Fruit fly (Drosophila melanogaster) whole organism, embryonic: ENCODE results near the gene CG14787.

Experiments used
- CG10543 ChIP-seq: fragments of 200-800 bp; sonication (Bioruptor generic); optimal IDR thresholded peaks from 3 replicates; lab custom pipeline; 2017; ENCODE audit warnings: missing biosample characterization, mild to moderate bottlenecking, missing genetic modification characterization, moderate library complexity
- CG12104 ChIP-seq: fragments of 200-800 bp; sonication (Bioruptor generic); optimal IDR thresholded peaks from 3 replicates; lab custom pipeline; 2016; ENCODE audit warnings: missing biosample characterization, missing genetic modification characterization
- CG15514 ChIP-seq: fragments of 200-800 bp; sonication (Bioruptor generic); optimal IDR thresholded peaks from 3 replicates; lab custom pipeline; 2017; ENCODE audit warnings: missing biosample characterization, missing genetic modification characterization, mild to moderate bottlenecking, moderate library complexity, missing genetic modification reagents
- CG17361 ChIP-seq: fragments of 200-800 bp; sonication (Bioruptor generic); IDR thresholded peaks from 3 replicates; pipeline ENCODE4 v1.3.6; 2022; ENCODE audit warnings: missing biosample characterization, missing genetic modification characterization
- CG17829 ChIP-seq: fragments of 200-800 bp; optimal IDR thresholded peaks from 2 replicates; lab custom pipeline; 2019; ENCODE audit warnings: missing biosample characterization, mild to moderate bottlenecking, missing genetic modification characterization, moderate library complexity
- CG2202 ChIP-seq: fragments of 200-800 bp; sonication (Bioruptor generic); optimal IDR thresholded peaks from 2 replicates; lab custom pipeline; 2018; ENCODE audit warnings: missing biosample characterization, mild to moderate bottlenecking, missing genetic modification characterization
- CG2712 ChIP-seq: fragments of 200-800 bp; optimal IDR thresholded peaks from 3 replicates; lab custom pipeline; 2019; ENCODE audit warnings: missing biosample characterization, mild to moderate bottlenecking, missing genetic modification characterization, moderate library complexity
- CG2875 ChIP-seq: fragments of 200-800 bp; sonication (Bioruptor generic); optimal IDR thresholded peaks from 2 replicates; lab custom pipeline; 2017; ENCODE audit warnings: missing biosample characterization, mild to moderate bottlenecking, missing genetic modification characterization, missing genetic modification reagents
- CG32767 ChIP-seq: fragments of 200-800 bp; sonication (Bioruptor generic); IDR thresholded peaks from 2 replicates; pipeline ENCODE4 v1.3.6; 2022; ENCODE audit warnings: missing biosample characterization, missing genetic modification characterization
- CG3847 ChIP-seq: fragments of 200-800 bp; sonication (Bioruptor generic); IDR thresholded peaks from 2 replicates; pipeline ENCODE4 v1.3.6; 2022; ENCODE audit warnings: missing biosample characterization, missing genetic modification characterization
- CG4707 ChIP-seq: fragments of 200-800 bp; sonication (Bioruptor generic); optimal IDR thresholded peaks from 2 replicates; lab custom pipeline; 2018; ENCODE audit warnings: missing biosample characterization, mild to moderate bottlenecking, missing genetic modification characterization, moderate library complexity
- CG8089 ChIP-seq: fragments of 200-800 bp; sonication (Bioruptor generic); optimal IDR thresholded peaks from 3 replicates; lab custom pipeline; 2016; ENCODE audit warnings: missing biosample characterization, missing genetic modification characterization
- CG8388 ChIP-seq: fragments of 200-800 bp; sonication (Bioruptor generic); optimal IDR thresholded peaks from 2 replicates; lab custom pipeline; 2019; ENCODE audit warnings: missing biosample characterization, mild to moderate bottlenecking, missing genetic modification characterization, moderate library complexity
- CG8924 ChIP-seq: fragments of 200-800 bp; optimal IDR thresholded peaks from 3 replicates; lab custom pipeline; 2019; ENCODE audit warnings: missing biosample characterization, mild to moderate bottlenecking, missing genetic modification characterization, moderate library complexity
- ERR ChIP-seq: fragments of 200-800 bp; sonication (Bioruptor generic); optimal IDR thresholded peaks from 2 replicates; lab custom pipeline; 2016; ENCODE audit warnings: missing biosample characterization, missing genetic modification characterization
- Elba2 ChIP-seq: fragments of 200-800 bp; sonication (Bioruptor generic); optimal IDR thresholded peaks from 3 replicates; lab custom pipeline; 2016; ENCODE audit warnings: missing biosample characterization, missing genetic modification characterization
- HHEX ChIP-seq: fragments of 200-800 bp; sonication (Bioruptor generic); optimal IDR thresholded peaks from 3 replicates; lab custom pipeline; 2017; ENCODE audit warnings: missing biosample characterization, mild to moderate bottlenecking, missing genetic modification characterization, missing genetic modification reagents
- Hr51 ChIP-seq, 2 experiments: fragments of 200-800 bp; sonication (Bioruptor generic); optimal IDR thresholded peaks; 2 replicates in 1 of 2; 3 replicates in 1 of 2; lab custom pipeline; 2016 to 2018; ENCODE audit warnings: missing biosample characterization in 2 of 2, missing genetic modification characterization in 2 of 2, mild to moderate bottlenecking in 1 of 2, moderate library complexity in 1 of 2
- Lpt ChIP-seq: fragments of >200 bp; optimal IDR thresholded peaks from 2 replicates; lab custom pipeline; 2018; ENCODE audit warnings: missing biosample characterization, missing genetic modification characterization
- Nf-YC ChIP-seq: fragments of 200-800 bp; optimal IDR thresholded peaks from 3 replicates; lab custom pipeline; 2019; ENCODE audit warnings: missing biosample characterization, mild to moderate bottlenecking, missing genetic modification characterization, moderate library complexity
- Scr ChIP-seq: fragments of 200-800 bp; sonication (Bioruptor generic); IDR thresholded peaks from 2 replicates; pipeline ENCODE4 v1.3.6; 2022; ENCODE audit warnings: missing biosample characterization, missing genetic modification characterization; ENCODE audit not compliant: partially characterized antibody
- YL-1 ChIP-seq: fragments of 200-800 bp; sonication (Bioruptor generic); optimal IDR thresholded peaks from 3 replicates; lab custom pipeline; 2017; ENCODE audit warnings: missing biosample characterization, mild to moderate bottlenecking, missing genetic modification characterization
- aop ChIP-seq: fragments of 200-800 bp; sonication (Bioruptor generic); IDR thresholded peaks from 2 replicates; pipeline ENCODE4 v1.3.6; 2022; ENCODE audit warnings: missing biosample characterization, missing genetic modification characterization
- ap ChIP-seq: fragments of 200-800 bp; sonication (Bioruptor generic); IDR thresholded peaks from 2 replicates; pipeline ENCODE4 v1.3.6; 2022; ENCODE audit warnings: missing biosample characterization, missing genetic modification characterization
- ara ChIP-seq: fragments of 200-800 bp; sonication (Bioruptor generic); IDR thresholded peaks from 2 replicates; pipeline ENCODE4 v1.3.6; 2022; ENCODE audit warnings: missing biosample characterization, missing genetic modification characterization
- br ChIP-seq: fragments of >200 bp; optimal IDR thresholded peaks from 2 replicates; lab custom pipeline; 2017
- bsh ChIP-seq, 2 experiments: fragments of 200-800 bp; sonication (Bioruptor generic); optimal IDR thresholded peaks; 2 replicates each; lab custom pipeline; 2017 to 2018; ENCODE audit warnings: mild to moderate bottlenecking in 2 of 2, missing biosample characterization in 2 of 2, missing genetic modification characterization in 2 of 2, moderate library complexity in 1 of 2
- caup ChIP-seq: fragments of 200-800 bp; sonication (Bioruptor generic); optimal IDR thresholded peaks from 3 replicates; lab custom pipeline; 2017; ENCODE audit warnings: missing biosample characterization, mild to moderate bottlenecking, missing genetic modification characterization, moderate library complexity; ENCODE audit not compliant: severe bottlenecking
- cg ChIP-seq: fragments of 200-800 bp; sonication (Bioruptor generic); optimal IDR thresholded peaks from 3 replicates; lab custom pipeline; 2019; ENCODE audit warnings: missing biosample characterization, mild to moderate bottlenecking, missing genetic modification characterization, moderate library complexity
- ci ChIP-seq: fragments of 200-800 bp; sonication (Bioruptor generic); IDR thresholded peaks from 3 replicates; pipeline ENCODE4 v1.3.6; 2022; ENCODE audit warnings: missing biosample characterization, missing genetic modification characterization
- crp ChIP-seq, 2 experiments: fragments of 200-800 bp; sonication (Bioruptor generic); optimal IDR thresholded peaks; 2 replicates in 1 of 2; 3 replicates in 1 of 2; lab custom pipeline; 2017; ENCODE audit warnings: missing biosample characterization in 2 of 2, missing genetic modification characterization in 2 of 2, mild to moderate bottlenecking in 1 of 2, moderate library complexity in 1 of 2
- da ChIP-seq: fragments of 200-800 bp; sonication (Bioruptor generic); optimal IDR thresholded peaks from 2 replicates; lab custom pipeline; 2016; ENCODE audit warnings: missing biosample characterization, missing genetic modification characterization
- dysf ChIP-seq: fragments of 200-800 bp; sonication (Bioruptor generic); IDR thresholded peaks from 3 replicates; pipeline ENCODE4 v1.3.6; 2022; ENCODE audit warnings: missing biosample characterization, missing genetic modification characterization
- hkb ChIP-seq, 2 experiments: fragments of 200-800 bp in 1 of 2; fragments of >200 bp in 1 of 2; sonication (Bioruptor generic) in 1 of 2; IDR thresholded peaks in 1 of 2; optimal IDR thresholded peaks in 1 of 2; 2 replicates each; pipeline versions ENCODE4 v1.3.6 to Lab custom; 2017 to 2022; ENCODE audit warnings: missing biosample characterization in 1 of 2, missing genetic modification characterization in 1 of 2
- jumu ChIP-seq: fragments of 200-800 bp; sonication (Bioruptor generic); optimal IDR thresholded peaks from 3 replicates; lab custom pipeline; 2016; ENCODE audit warnings: missing biosample characterization, missing genetic modification characterization
- ken ChIP-seq: fragments of 200-800 bp; sonication (Bioruptor generic); IDR thresholded peaks from 3 replicates; pipeline ENCODE4 v1.3.6; 2022; ENCODE audit warnings: missing biosample characterization, missing genetic modification characterization
- nerfin-1 ChIP-seq: fragments of 200-800 bp; sonication (Bioruptor generic); optimal IDR thresholded peaks from 3 replicates; lab custom pipeline; 2019; ENCODE audit warnings: missing biosample characterization, mild to moderate bottlenecking, missing genetic modification characterization, moderate library complexity
- nmo ChIP-seq: fragments of 200-800 bp; sonication (Bioruptor generic); optimal IDR thresholded peaks from 2 replicates; lab custom pipeline; 2018; ENCODE audit warnings: missing biosample characterization, mild to moderate bottlenecking, missing genetic modification characterization, moderate library complexity
- oc ChIP-seq: fragments of 200-800 bp; sonication (Bioruptor generic); optimal IDR thresholded peaks from 2 replicates; lab custom pipeline; 2018; ENCODE audit warnings: missing biosample characterization, mild to moderate bottlenecking, missing genetic modification characterization, moderate library complexity
- odd ChIP-seq: fragments of 200-800 bp; sonication (Bioruptor generic); optimal IDR thresholded peaks from 2 replicates; lab custom pipeline; 2017; ENCODE audit warnings: missing biosample characterization, mild to moderate bottlenecking, missing genetic modification characterization
- p53 ChIP-seq: fragments of 200-800 bp; sonication (Bioruptor generic); optimal IDR thresholded peaks from 2 replicates; lab custom pipeline; 2016; ENCODE audit warnings: missing biosample characterization, missing genetic modification characterization
- pnt ChIP-seq: fragments of 200-800 bp; sonication (Bioruptor generic); optimal IDR thresholded peaks from 3 replicates; lab custom pipeline; 2016; ENCODE audit warnings: missing biosample characterization, missing genetic modification characterization
- pum ChIP-seq: fragments of 200-800 bp; sonication (Bioruptor generic); optimal IDR thresholded peaks from 2 replicates; lab custom pipeline; 2016; ENCODE audit warnings: missing biosample characterization, missing genetic modification characterization
- ro ChIP-seq: fragments of 200-800 bp; sonication (Bioruptor generic); IDR thresholded peaks from 2 replicates; pipeline ENCODE4 v1.3.6; 2022; ENCODE audit warnings: missing biosample characterization, missing genetic modification characterization
- schlank ChIP-seq: fragments of 200-800 bp; sonication (Bioruptor generic); optimal IDR thresholded peaks from 2 replicates; lab custom pipeline; 2018; ENCODE audit warnings: missing biosample characterization, mild to moderate bottlenecking, missing genetic modification characterization
- sim ChIP-seq: fragments of 200-800 bp; sonication (Bioruptor generic); IDR thresholded peaks from 2 replicates; pipeline ENCODE4 v1.3.6; 2022; ENCODE audit warnings: missing biosample characterization, missing genetic modification characterization
- sob ChIP-seq: fragments of 200-800 bp; sonication (Bioruptor generic); IDR thresholded peaks from 2 replicates; pipeline ENCODE4 v1.3.6; 2022; ENCODE audit warnings: missing biosample characterization, missing genetic modification characterization
- ssp ChIP-seq: fragments of 200-800 bp; sonication (Bioruptor generic); IDR thresholded peaks from 2 replicates; pipeline ENCODE4 v1.3.6; 2022; ENCODE audit warnings: missing biosample characterization, missing genetic modification characterization
- sug ChIP-seq: fragments of 200-800 bp; optimal IDR thresholded peaks from 2 replicates; lab custom pipeline; 2019; ENCODE audit warnings: missing biosample characterization, mild to moderate bottlenecking, missing genetic modification characterization, moderate library complexity
- vvl ChIP-seq: fragments of 200-800 bp; sonication (Bioruptor generic); IDR thresholded peaks from 2 replicates; pipeline ENCODE4 v1.3.6; 2022; ENCODE audit warnings: missing biosample characterization, missing genetic modification characterization

The CG14787 gene

dm6 chrX:1470562-1470961 is 9.1 kb upstream of the CG14787 start, which contains the start of gene pck (continued):
- TF ChIP-seq CG8089 (GFP tag; lab: Kevin White, UChicago) (no peak), ERR (GFP tag; lab: Kevin White, UChicago) (peak; percentile 60), Elba2 (GFP tag; lab: Kevin White, UChicago) (peak; percentile 50), cg (GFP tag; lab: Kevin White, UChicago) (peak; percentile 42), ara (GFP tag; lab: Robert Waterston, UW) (peak; percentile 65), da (GFP tag; lab: Kevin White, UChicago) (no peak), CG2712 (tag; lab: Kevin White, UChicago) (peak; percentile 70), Lpt (no peak), CG8388 (GFP tag; lab: Kevin White, UChicago) (peak; percentile 64), CG3847 (0 out of 2 replicates have a peak, but pooled peaks have one; percentile 26), sob (GFP tag; lab: Robert Waterston, UW) (peak; percentile 63; the same call in 1 of the 2 replicates), sug (peak; percentile 40), aop (GFP tag; lab: Robert Waterston, UW) (no peak), schlank (tag; lab: Kevin White, UChicago) (no peak), br (lab: Kevin White, UChicago) (no peak), CG8924 (tag; lab: Kevin White, UChicago) (peak; percentile 52), CG4707 (no peak), p53 (GFP tag; lab: Kevin White, UChicago) (no peak), pum (GFP tag; lab: Kevin White, UChicago) (peak; percentile 65), CG17829 (tag; lab: Kevin White, UChicago) (peak; percentile 67), Nf-YC (peak; percentile 31), ap (GFP tag; lab: Robert Waterston, UW) (no peak), CG17361 (GFP tag; lab: Robert Waterston, UW) (peak; percentile 48; the same call in 1 of the 3 replicates), pnt (GFP tag; lab: Kevin White, UChicago) (peak; percentile 60), ssp (GFP tag; lab: Robert Waterston, UW) (peak; percentile 38; the same call in 1 of the 2 replicates), odd (GFP tag; lab: Kevin White, UChicago) (no peak), ci (GFP tag; lab: Robert Waterston, UW) (peak; percentile 86), nerfin-1 (tag; lab: Kevin White, UChicago) (peak; percentile 33), jumu (GFP tag; lab: Kevin White, UChicago) (peak; percentile 50), oc (no peak), ro (GFP tag; lab: Robert Waterston, UW) (no peak), vvl (GFP tag; lab: Robert Waterston, UW) (peak; percentile 86), YL-1 (GFP tag; lab: Kevin White, UChicago) (peak; percentile 84), CG15514 (GFP tag; lab: Kevin White, UChicago) (peak; percentile 83), CG2875 (peak; percentile 28), Hr51 (GFP tag; optimal IDR thresholded peaks at IDR 0.05; lab: Kevin White, UChicago) (peak; percentile 56 to 67), bsh (GFP tag; optimal IDR thresholded peaks at IDR 0.05; lab: Kevin White, UChicago) (peak in 1 of 2 experiments; percentile 76), CG10543 (GFP tag; lab: Kevin White, UChicago) (peak; percentile 8), crp (GFP tag; optimal IDR thresholded peaks at IDR 0.05; lab: Kevin White, UChicago) (peak in 1 of 2 experiments; percentile 37), sim (GFP tag; lab: Robert Waterston, UW) (no peak), hkb (optimal IDR thresholded peaks at IDR 0.05; lab: Kevin White, UChicago) (peak; percentile 19), hkb (GFP tag; IDR thresholded peaks at IDR 0.05; lab: Robert Waterston, UW) (peak; percentile 79), ken (GFP tag; lab: Robert Waterston, UW) (peak; percentile 73), CG12104 (GFP tag; lab: Kevin White, UChicago) (no peak), dysf (GFP tag; lab: Robert Waterston, UW) (peak; percentile 51; the same call in 1 of the 3 replicates), CG2202 (tag; lab: Kevin White, UChicago) (peak; percentile 53), nmo (GFP tag; lab: Kevin White, UChicago) (peak; percentile 28), CG32767 (GFP tag; lab: Robert Waterston, UW) (peak; percentile 65), caup (GFP tag; lab: Kevin White, UChicago) (peak; percentile 51), HHEX (GFP tag; lab: Kevin White, UChicago) (peak; percentile 6), Scr (peak; percentile 67)
